Fruit fly (Drosophila melanogaster) whole organism, embryonic: ENCODE results near the gene CG32369.

ENCODE experiments used
- Ada2b ChIP-seq: fragments of 200-800 bp; sonication (Bioruptor generic); IDR thresholded peaks from 2 replicates; pipeline ENCODE4 v1.3.6; 2022; ENCODE audit warnings: missing biosample characterization, missing genetic modification characterization
- Bteb2 ChIP-seq: fragments of 200-800 bp; sonication (Bioruptor generic); optimal IDR thresholded peaks from 2 replicates; lab custom pipeline; 2016; ENCODE audit warnings: missing biosample characterization, missing genetic modification characterization
- CG10565 ChIP-seq: fragments of 200-800 bp; sonication (Bioruptor generic); optimal IDR thresholded peaks from 3 replicates; lab custom pipeline; 2016; ENCODE audit warnings: missing biosample characterization, mild to moderate bottlenecking, missing genetic modification characterization
- CG11093 ChIP-seq: fragments of 200-800 bp; sonication (Bioruptor generic); IDR thresholded peaks from 3 replicates; pipeline ENCODE4 v1.3.6; 2022; ENCODE audit warnings: missing biosample characterization, missing genetic modification characterization
- CG11247 ChIP-seq: fragments of 200-800 bp; sonication (Bioruptor generic); IDR thresholded peaks from 2 replicates; pipeline ENCODE4 v1.3.6; 2022; ENCODE audit warnings: missing biosample characterization, missing genetic modification characterization
- CG11560 ChIP-seq: fragments of 200-800 bp; sonication (Bioruptor generic); IDR thresholded peaks from 3 replicates; pipeline ENCODE4 v1.3.6; 2022; ENCODE audit warnings: missing biosample characterization, missing genetic modification characterization
- CG12104 ChIP-seq: fragments of 200-800 bp; sonication (Bioruptor generic); optimal IDR thresholded peaks from 3 replicates; lab custom pipeline; 2016; ENCODE audit warnings: missing biosample characterization, missing genetic modification characterization
- CG1233 ChIP-seq: fragments of 200-800 bp; sonication (Bioruptor generic); optimal IDR thresholded peaks from 4 replicates; lab custom pipeline; 2018; ENCODE audit warnings: missing biosample characterization, mild to moderate bottlenecking, missing genetic modification characterization
- CG15011 ChIP-seq: fragments of 200-800 bp; sonication (Bioruptor generic); optimal IDR thresholded peaks from 3 replicates; lab custom pipeline; 2018; ENCODE audit warnings: missing biosample characterization, mild to moderate bottlenecking, missing genetic modification characterization
- CG15269 ChIP-seq: fragments of 200-800 bp; sonication (Bioruptor generic); optimal IDR thresholded peaks from 2 replicates; lab custom pipeline; 2018; ENCODE audit warnings: missing biosample characterization, mild to moderate bottlenecking, missing genetic modification characterization, moderate library complexity
- CG15514 ChIP-seq: fragments of 200-800 bp; sonication (Bioruptor generic); optimal IDR thresholded peaks from 3 replicates; lab custom pipeline; 2017; ENCODE audit warnings: missing biosample characterization, missing genetic modification characterization, mild to moderate bottlenecking, moderate library complexity, missing genetic modification reagents
- CG15601 ChIP-seq: fragments of 200-800 bp; sonication (Bioruptor generic); optimal IDR thresholded peaks from 3 replicates; lab custom pipeline; 2019; ENCODE audit warnings: missing biosample characterization, mild to moderate bottlenecking, missing genetic modification characterization, moderate library complexity
- CG15696 ChIP-seq: fragments of 200-800 bp; sonication (Bioruptor generic); optimal IDR thresholded peaks from 2 replicates; lab custom pipeline; 2019; ENCODE audit warnings: missing biosample characterization, mild to moderate bottlenecking, missing genetic modification characterization, moderate library complexity
- CG16779 ChIP-seq: fragments of 200-800 bp; sonication (Bioruptor generic); IDR thresholded peaks from 2 replicates; pipeline ENCODE4 v1.3.6; 2022; ENCODE audit warnings: missing biosample characterization, missing genetic modification characterization
- CG17328 ChIP-seq: fragments of 200-800 bp; sonication (Bioruptor generic); IDR thresholded peaks from 2 replicates; pipeline ENCODE4 v1.3.6; 2022; ENCODE audit warnings: missing biosample characterization, missing genetic modification characterization
- CG17359 ChIP-seq: fragments of 200-800 bp; sonication (Bioruptor generic); optimal IDR thresholded peaks from 3 replicates; lab custom pipeline; 2018; ENCODE audit warnings: missing biosample characterization, mild to moderate bottlenecking, missing genetic modification characterization, moderate library complexity
- CG2129 ChIP-seq: fragments of 200-800 bp; sonication (Bioruptor generic); IDR thresholded peaks from 2 replicates; pipeline ENCODE4 v1.3.6; 2022; ENCODE audit warnings: missing biosample characterization, missing genetic modification characterization; ENCODE audit not compliant: partially characterized antibody
- CG2712 ChIP-seq: fragments of 200-800 bp; optimal IDR thresholded peaks from 3 replicates; lab custom pipeline; 2019; ENCODE audit warnings: missing biosample characterization, mild to moderate bottlenecking, missing genetic modification characterization, moderate library complexity
- CG4404 ChIP-seq: fragments of 200-800 bp; sonication (Bioruptor generic); IDR thresholded peaks from 2 replicates; pipeline ENCODE4 v1.3.6; 2022; ENCODE audit warnings: missing biosample characterization, missing genetic modification characterization
- CG6791 ChIP-seq: fragments of 200-800 bp; sonication (Bioruptor generic); IDR thresholded peaks from 3 replicates; pipeline ENCODE4 v1.3.6; 2022; ENCODE audit warnings: missing biosample characterization, missing genetic modification characterization; ENCODE audit not compliant: partially characterized antibody
- CG8478 ChIP-seq: fragments of >200 bp; optimal IDR thresholded peaks from 2 replicates; lab custom pipeline; 2018
- CG9727 ChIP-seq: fragments of 200-800 bp; sonication (Bioruptor generic); optimal IDR thresholded peaks from 3 replicates; lab custom pipeline; 2017; ENCODE audit warnings: missing biosample characterization, mild to moderate bottlenecking, missing genetic modification characterization
- D19B ChIP-seq: fragments of 200-800 bp; sonication (Bioruptor generic); optimal IDR thresholded peaks from 2 replicates; lab custom pipeline; 2017; ENCODE audit warnings: missing biosample characterization, mild to moderate bottlenecking, missing genetic modification characterization
- Dad ChIP-seq: fragments of 200-800 bp; sonication (Bioruptor generic); optimal IDR thresholded peaks from 3 replicates; lab custom pipeline; 2016; ENCODE audit warnings: missing biosample characterization, missing genetic modification characterization
- Dbx ChIP-seq: fragments of 200-800 bp; sonication (Bioruptor generic); IDR thresholded peaks from 3 replicates; pipeline ENCODE4 v1.3.6; 2022; ENCODE audit warnings: missing biosample characterization, missing genetic modification characterization
- Doc2 ChIP-seq: fragments of 200-800 bp; sonication (Bioruptor generic); IDR thresholded peaks from 2 replicates; pipeline ENCODE4 v1.3.6; 2022; ENCODE audit warnings: missing biosample characterization, missing genetic modification characterization
- Dref ChIP-seq: fragments of 200-800 bp; sonication (Bioruptor generic); IDR thresholded peaks from 2 replicates; pipeline ENCODE4 v1.3.6; 2022; ENCODE audit warnings: missing biosample characterization, missing genetic modification characterization
- E2f2 ChIP-seq: fragments of 200-800 bp; sonication (Bioruptor generic); IDR thresholded peaks from 2 replicates; pipeline ENCODE4 v1.3.6; 2022; ENCODE audit warnings: missing biosample characterization, missing genetic modification characterization
- HLH3B ChIP-seq: fragments of 200-800 bp; sonication (Bioruptor generic); IDR thresholded peaks from 2 replicates; pipeline ENCODE4 v1.3.6; 2022; ENCODE audit warnings: missing biosample characterization, missing genetic modification characterization
- HLH4C ChIP-seq: fragments of 200-800 bp; sonication (Bioruptor generic); IDR thresholded peaks from 3 replicates; pipeline ENCODE4 v1.3.6; 2022; ENCODE audit warnings: missing biosample characterization, missing genetic modification characterization; ENCODE audit not compliant: partially characterized antibody
- MTF-1 ChIP-seq: fragments of 200-800 bp; sonication (Bioruptor generic); optimal IDR thresholded peaks from 2 replicates; lab custom pipeline; 2018; ENCODE audit warnings: missing biosample characterization, mild to moderate bottlenecking, missing genetic modification characterization, borderline replicate concordance
- Nf-YA ChIP-seq: fragments of 200-800 bp; sonication (Bioruptor generic); IDR thresholded peaks from 2 replicates; pipeline ENCODE4 v1.3.6; 2022; ENCODE audit warnings: missing biosample characterization, missing genetic modification characterization
- Opbp ChIP-seq: fragments of 200-800 bp; sonication (Bioruptor generic); IDR thresholded peaks from 3 replicates; pipeline ENCODE4 v1.3.6; 2022; ENCODE audit warnings: missing biosample characterization, missing genetic modification characterization; ENCODE audit not compliant: partially characterized antibody
- Rfx ChIP-seq: fragments of 200-800 bp; sonication (Bioruptor generic); IDR thresholded peaks from 2 replicates; pipeline ENCODE4 v1.3.6; 2022; ENCODE audit warnings: missing biosample characterization, missing genetic modification characterization
- Tbp ChIP-seq: fragments of >200 bp; optimal IDR thresholded peaks from 2 replicates; lab custom pipeline; 2018; ENCODE audit warnings: missing biosample characterization, missing genetic modification characterization
- Xbp1 ChIP-seq: fragments of 200-800 bp; sonication (Bioruptor generic); optimal IDR thresholded peaks from 3 replicates; lab custom pipeline; 2016; ENCODE audit warnings: missing biosample characterization, mild to moderate bottlenecking, missing genetic modification characterization
- al ChIP-seq: fragments of 200-800 bp; sonication (Bioruptor generic); IDR thresholded peaks from 2 replicates; pipeline ENCODE4 v1.3.6; 2022; ENCODE audit warnings: missing biosample characterization, missing genetic modification characterization
- az2 ChIP-seq: fragments of 200-800 bp; sonication (Bioruptor generic); optimal IDR thresholded peaks from 3 replicates; lab custom pipeline; 2016; ENCODE audit warnings: missing biosample characterization, missing genetic modification characterization
- bowl ChIP-seq: fragments of 200-800 bp; sonication (Bioruptor generic); IDR thresholded peaks from 2 replicates; pipeline ENCODE4 v1.3.6; 2022; ENCODE audit warnings: missing biosample characterization, missing genetic modification characterization
- da ChIP-seq: fragments of 200-800 bp; sonication (Bioruptor generic); optimal IDR thresholded peaks from 2 replicates; lab custom pipeline; 2016; ENCODE audit warnings: missing biosample characterization, missing genetic modification characterization
- dmrt99B ChIP-seq: fragments of 200-800 bp; sonication (Bioruptor generic); optimal IDR thresholded peaks from 2 replicates; lab custom pipeline; 2018; ENCODE audit warnings: missing biosample characterization, mild to moderate bottlenecking, missing genetic modification characterization, moderate library complexity
- en ChIP-seq: fragments of 200-800 bp; sonication (Bioruptor generic); optimal IDR thresholded peaks from 2 replicates; lab custom pipeline; 2016; ENCODE audit warnings: missing biosample characterization, missing genetic modification characterization
- exex ChIP-seq: fragments of 200-800 bp; sonication (Bioruptor generic); optimal IDR thresholded peaks from 4 replicates; lab custom pipeline; 2018; ENCODE audit warnings: missing biosample characterization, mild to moderate bottlenecking, missing genetic modification characterization, moderate library complexity
- fd96Cb ChIP-seq: fragments of 200-800 bp; sonication (Bioruptor generic); optimal IDR thresholded peaks from 2 replicates; lab custom pipeline; 2018; ENCODE audit warnings: missing biosample characterization, mild to moderate bottlenecking, missing genetic modification characterization, moderate library complexity
- knrl ChIP-seq: fragments of 200-800 bp; sonication (Bioruptor generic); IDR thresholded peaks from 3 replicates; pipeline ENCODE4 v1.3.6; 2022; ENCODE audit warnings: missing biosample characterization, missing genetic modification characterization; ENCODE audit not compliant: partially characterized antibody
- onecut ChIP-seq: fragments of 200-800 bp; sonication (Bioruptor generic); IDR thresholded peaks from 2 replicates; pipeline ENCODE4 v1.3.6; 2022; ENCODE audit warnings: missing biosample characterization, missing genetic modification characterization
- pzg ChIP-seq: fragments of 200-800 bp; sonication (Bioruptor generic); optimal IDR thresholded peaks from 3 replicates; lab custom pipeline; 2018; ENCODE audit warnings: missing biosample characterization, mild to moderate bottlenecking, missing genetic modification characterization, moderate library complexity
- salm ChIP-seq: fragments of 200-800 bp; sonication (Bioruptor generic); optimal IDR thresholded peaks from 2 replicates; lab custom pipeline; 2018; ENCODE audit warnings: missing biosample characterization, mild to moderate bottlenecking, missing genetic modification characterization
- sug ChIP-seq: fragments of 200-800 bp; optimal IDR thresholded peaks from 2 replicates; lab custom pipeline; 2019; ENCODE audit warnings: missing biosample characterization, mild to moderate bottlenecking, missing genetic modification characterization, moderate library complexity
- tx ChIP-seq: fragments of 200-800 bp; sonication (Bioruptor generic); optimal IDR thresholded peaks from 2 replicates; lab custom pipeline; 2016; ENCODE audit warnings: missing biosample characterization, missing genetic modification characterization
- usp ChIP-seq: fragments of >200 bp; optimal IDR thresholded peaks from 2 replicates; lab custom pipeline; 2017; ENCODE audit warnings: missing biosample characterization, missing genetic modification characterization
- zfh1 ChIP-seq: fragments of 200-800 bp; sonication (Bioruptor generic); IDR thresholded peaks from 3 replicates; pipeline ENCODE4 v1.3.6; 2022; ENCODE audit warnings: missing biosample characterization, missing genetic modification characterization

Gene CG32369

DNA sequence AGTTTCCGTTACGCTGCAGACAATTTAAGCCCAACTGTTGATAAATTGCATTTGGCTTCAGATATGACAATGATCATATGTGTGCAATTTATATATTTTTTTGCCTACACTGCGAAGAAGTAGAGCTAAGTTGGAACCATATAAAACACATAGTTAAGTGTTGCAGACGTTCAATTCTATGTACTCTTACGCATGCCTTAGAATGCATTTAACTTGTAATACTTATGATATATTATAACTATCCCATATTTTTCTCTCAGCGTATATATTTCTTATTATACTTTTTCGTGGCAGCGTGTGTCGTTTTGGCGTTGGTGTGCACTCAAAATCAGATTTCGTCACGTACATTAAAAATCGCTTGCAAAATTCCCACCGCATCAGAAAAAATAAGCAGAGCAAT lies 26.2 kb downstream of the CG32369 start (continued):
- TF ChIP-seq zfh1 (GFP tag; lab: Robert Waterston, UW) (no peak), Bteb2 (no peak), Xbp1 (GFP tag; lab: Kevin White, UChicago) (peak; percentile 38), fd96Cb (no peak), HLH4C (GFP tag; lab: Robert Waterston, UW) (no peak), al (GFP tag; lab: Robert Waterston, UW) (peak; percentile 8; the same call in 1 of the 2 replicates), CG15696 (tag; lab: Kevin White, UChicago) (no peak), CG16779 (no peak), Dbx (GFP tag; lab: Robert Waterston, UW) (peak; percentile 29; the same call in 1 of the 3 replicates), CG17359 (tag; lab: Kevin White, UChicago) (peak; percentile 32), usp (no peak), CG17328 (peak; percentile 22; the same call in 1 of the 2 replicates), exex (no peak), CG6791 (no peak), dmrt99B (tag; lab: Kevin White, UChicago) (peak; percentile 55), CG15514 (GFP tag; lab: Kevin White, UChicago) (no peak), onecut (GFP tag; lab: Robert Waterston, UW) (no peak), CG2712 (tag; lab: Kevin White, UChicago) (peak; percentile 5), CG10565 (GFP tag; lab: Kevin White, UChicago) (no peak), Dref (GFP tag; lab: Robert Waterston, UW) (no peak), salm (no peak), HLH3B (GFP tag; lab: Robert Waterston, UW) (no peak), tx (GFP tag; lab: Kevin White, UChicago) (no peak), Opbp (GFP tag; lab: Robert Waterston, UW) (no peak), Doc2 (no peak), az2 (GFP tag; lab: Kevin White, UChicago) (peak; percentile 0), sug (tag; lab: Kevin White, UChicago) (no peak), CG15011 (GFP tag; lab: Kevin White, UChicago) (no peak), Tbp (no peak), pzg (no peak), Dad (GFP tag; lab: Kevin White, UChicago) (no peak), MTF-1 (GFP tag; lab: Kevin White, UChicago) (no peak), CG15269 (tag; lab: Kevin White, UChicago) (peak; percentile 55), CG11247 (GFP tag; lab: Robert Waterston, UW) (no peak), CG2129 (no peak), CG12104 (GFP tag; lab: Kevin White, UChicago) (no peak), CG15601 (tag; lab: Kevin White, UChicago) (no peak), CG11093 (GFP tag; lab: Robert Waterston, UW) (no peak), Ada2b (GFP tag; lab: Robert Waterston, UW) (peak; percentile 30; the same call in 1 of the 2 replicates), CG9727 (GFP tag; lab: Kevin White, UChicago) (peak; percentile 10), Nf-YA (GFP tag; lab: Robert Waterston, UW) (no peak), D19B (GFP tag; lab: Kevin White, UChicago) (no peak), CG8478 (lab: Kevin White, UChicago) (no peak), en (GFP tag; lab: Kevin White, UChicago) (no peak), CG1233 (no peak), bowl (no peak), E2f2 (GFP tag; lab: Robert Waterston, UW) (peak; percentile 16; the same call in 1 of the 2 replicates), CG11560 (no peak), knrl (GFP tag; lab: Robert Waterston, UW) (no peak), da (GFP tag; lab: Kevin White, UChicago) (no peak), CG4404 (GFP tag; lab: Robert Waterston, UW) (no peak), Rfx (GFP tag; lab: Robert Waterston, UW) (peak; percentile 60; the same call in 1 of the 2 replicates)
